Fruit fly (Drosophila melanogaster): ENCODE data around the gene CG43185.

- TF ChIP-seq Mad (GFP tag; optimal IDR thresholded peaks at IDR 0.05) (no peak), Nf-YA (GFP tag; IDR thresholded peaks at IDR 0.05) (no peak), zfh1 (GFP tag; IDR thresholded peaks at IDR 0.05) (no peak), CG2678 (tag; optimal IDR thresholded peaks at IDR 0.05) (no peak), CG10431 (GFP tag; optimal IDR thresholded peaks at IDR 0.05) (no peak), CG31441 (GFP tag; IDR thresholded peaks at IDR 0.05) (no peak), Ets97D (GFP tag; optimal IDR thresholded peaks at IDR 0.05) (no peak), Neu2 (GFP tag; optimal IDR thresholded peaks at IDR 0.05; ENCODE audit: borderline replicate concordance) (no peak), Dref (GFP tag; IDR thresholded peaks at IDR 0.05) (no peak)
Measured at dm6 chr2L:5927363-5927762, 42.7 kb downstream of the CG43185 start.

Data from whole organism, embryonic.